Worm (Caenorhabditis elegans) whole organism, L2 larva: Measurements from ENCODE around the gene Y49F6B.2.

Experiments used
- lin-13 ChIP-seq: fragments of 150-350 bp; optimal IDR thresholded peaks from 2 replicates; lab custom pipeline; 2014; ENCODE audit warnings: missing biosample characterization, missing genetic modification reagents, missing genetic modification characterization
- skn-1 ChIP-seq: sonication (generic microtip); optimal IDR thresholded peaks from 2 replicates; lab custom pipeline; 2017; ENCODE audit warnings: missing biosample characterization, missing genetic modification characterization
- sma-3 ChIP-seq: sonication (generic microtip); optimal IDR thresholded peaks from 2 replicates; lab custom pipeline; 2016; ENCODE audit warnings: missing genetic modification reagents, missing genetic modification characterization, missing compliant biosample characterization

- TF ChIP-seq sma-3 (GFP tag; lab: Kevin White, UChicago) (no peak), skn-1 (tag; lab: Kevin White, UChicago) (no peak), lin-13 (GFP tag; lab: Kevin White, UChicago) (no peak)
Observed at ce11 chrII:3514631-3515030, 11.9 kb downstream of the Y49F6B.2 start, which contains the start of gene srz-5.
